Fruit fly (Drosophila melanogaster) whole organism, embryonic: ENCODE measurements around the gene CG5886.
A peak's percentile ranks its signal among the peaks of the same experiment; 100 is the strongest.

Experiments used
- Atf6 ChIP-seq: fragments of 200-800 bp; sonication (Bioruptor generic); IDR thresholded peaks from 2 replicates; pipeline ENCODE4 v1.3.6; 2022; ENCODE audit warnings: missing biosample characterization, missing genetic modification characterization
- Bteb2 ChIP-seq: fragments of 200-800 bp; sonication (Bioruptor generic); optimal IDR thresholded peaks from 2 replicates; lab custom pipeline; 2016; ENCODE audit warnings: missing biosample characterization, missing genetic modification characterization
- CG10267 ChIP-seq: fragments of 200-800 bp; sonication (Bioruptor generic); optimal IDR thresholded peaks from 2 replicates; lab custom pipeline; 2018; ENCODE audit warnings: missing biosample characterization, mild to moderate bottlenecking, missing genetic modification characterization, moderate library complexity
- CG10543 ChIP-seq: fragments of 200-800 bp; sonication (Bioruptor generic); optimal IDR thresholded peaks from 3 replicates; lab custom pipeline; 2017; ENCODE audit warnings: missing biosample characterization, mild to moderate bottlenecking, missing genetic modification characterization, moderate library complexity
- CG11723 ChIP-seq: fragments of 200-800 bp; sonication (Bioruptor generic); optimal IDR thresholded peaks from 2 replicates; lab custom pipeline; 2017; ENCODE audit warnings: missing biosample characterization, mild to moderate bottlenecking, missing genetic modification characterization
- CG12769 ChIP-seq: fragments of 200-800 bp; sonication (Bioruptor generic); optimal IDR thresholded peaks from 2 replicates; lab custom pipeline; 2019; ENCODE audit warnings: missing biosample characterization, mild to moderate bottlenecking, missing genetic modification characterization, moderate library complexity
- CG13287 ChIP-seq: fragments of 200-800 bp; sonication (Bioruptor generic); IDR thresholded peaks from 2 replicates; pipeline ENCODE4 v1.3.6; 2022; ENCODE audit warnings: missing biosample characterization, missing genetic modification characterization; ENCODE audit not compliant: partially characterized antibody
- CG14050 ChIP-seq: fragments of 200-800 bp; sonication (Bioruptor generic); IDR thresholded peaks from 3 replicates; pipeline ENCODE4 v1.3.6; 2022; ENCODE audit warnings: missing biosample characterization, missing genetic modification characterization
- CG17359 ChIP-seq: fragments of 200-800 bp; sonication (Bioruptor generic); optimal IDR thresholded peaks from 3 replicates; lab custom pipeline; 2018; ENCODE audit warnings: missing biosample characterization, mild to moderate bottlenecking, missing genetic modification characterization, moderate library complexity
- CG2129 ChIP-seq: fragments of 200-800 bp; sonication (Bioruptor generic); IDR thresholded peaks from 2 replicates; pipeline ENCODE4 v1.3.6; 2022; ENCODE audit warnings: missing biosample characterization, missing genetic modification characterization; ENCODE audit not compliant: partially characterized antibody
- CG3281 ChIP-seq: fragments of 200-800 bp; sonication (Bioruptor generic); optimal IDR thresholded peaks from 3 replicates; lab custom pipeline; 2017; ENCODE audit warnings: missing biosample characterization, mild to moderate bottlenecking, missing genetic modification characterization
- CG34422 ChIP-seq: fragments of 200-800 bp; sonication (Bioruptor generic); IDR thresholded peaks from 3 replicates; pipeline ENCODE4 v1.3.6; 2022; ENCODE audit warnings: missing biosample characterization, missing genetic modification characterization
- CG6683 ChIP-seq: fragments of 200-800 bp; sonication (Bioruptor generic); optimal IDR thresholded peaks from 2 replicates; lab custom pipeline; 2017; ENCODE audit warnings: missing biosample characterization, mild to moderate bottlenecking, missing genetic modification characterization, missing genetic modification reagents
- CG7786 ChIP-seq: fragments of 200-800 bp; sonication (Bioruptor generic); optimal IDR thresholded peaks from 2 replicates; lab custom pipeline; 2016; ENCODE audit warnings: missing biosample characterization, missing genetic modification characterization
- CG7987 ChIP-seq: fragments of 200-800 bp; sonication (Bioruptor generic); optimal IDR thresholded peaks from 2 replicates; lab custom pipeline; 2018; ENCODE audit warnings: missing biosample characterization, mild to moderate bottlenecking, missing genetic modification characterization, moderate library complexity
- CG9215 ChIP-seq: fragments of 200-800 bp; sonication (Bioruptor generic); IDR thresholded peaks from 2 replicates; pipeline ENCODE4 v1.3.6; 2022; ENCODE audit warnings: missing biosample characterization, missing genetic modification characterization
- CG9437 ChIP-seq: fragments of 200-800 bp; sonication (Bioruptor generic); optimal IDR thresholded peaks from 2 replicates; lab custom pipeline; 2018; ENCODE audit warnings: missing biosample characterization, mild to moderate bottlenecking, missing genetic modification characterization
- D ChIP-seq, 2 experiments: fragments of 200-800 bp in 1 of 2; fragments of >200 bp in 1 of 2; sonication (Bioruptor generic) in 1 of 2; optimal IDR thresholded peaks; 2 replicates in 1 of 2; 3 replicates in 1 of 2; lab custom pipeline; 2017; ENCODE audit warnings: mild to moderate bottlenecking in 1 of 2, missing biosample characterization in 1 of 2, missing genetic modification characterization in 1 of 2, missing genetic modification reagents in 1 of 2
- Deaf1 ChIP-seq: fragments of 200-800 bp; optimal IDR thresholded peaks from 3 replicates; lab custom pipeline; 2019; ENCODE audit warnings: missing biosample characterization, mild to moderate bottlenecking, missing genetic modification characterization, moderate library complexity
- Dip2 ChIP-seq: fragments of 200-800 bp; sonication (Bioruptor generic); IDR thresholded peaks from 2 replicates; pipeline ENCODE4 v1.3.6; 2022; ENCODE audit warnings: missing biosample characterization, missing genetic modification characterization
- Elba2 ChIP-seq: fragments of 200-800 bp; sonication (Bioruptor generic); optimal IDR thresholded peaks from 3 replicates; lab custom pipeline; 2016; ENCODE audit warnings: missing biosample characterization, missing genetic modification characterization
- GATAe ChIP-seq: fragments of 200-800 bp; sonication (Bioruptor generic); conservative IDR thresholded peaks from 2 replicates; pipeline ENCODE4 v1.3.6; 2022; ENCODE audit warnings: missing biosample characterization, missing genetic modification characterization
- H15 ChIP-seq: fragments of 200-800 bp; sonication (Bioruptor generic); IDR thresholded peaks from 3 replicates; pipeline ENCODE4 v1.3.6; 2022; ENCODE audit warnings: missing biosample characterization, missing genetic modification characterization
- Hey ChIP-seq: fragments of 200-800 bp; sonication (Bioruptor generic); optimal IDR thresholded peaks from 3 replicates; lab custom pipeline; 2018; ENCODE audit warnings: missing biosample characterization, mild to moderate bottlenecking, missing genetic modification characterization
- HmgZ ChIP-seq: fragments of 200-800 bp; sonication (Bioruptor generic); optimal IDR thresholded peaks from 2 replicates; lab custom pipeline; 2018; ENCODE audit warnings: missing biosample characterization, mild to moderate bottlenecking, missing genetic modification characterization
- Hmr ChIP-seq: fragments of 200-800 bp; sonication (Bioruptor generic); optimal IDR thresholded peaks from 3 replicates; lab custom pipeline; 2017; ENCODE audit warnings: mild to moderate bottlenecking, missing biosample characterization, missing genetic modification reagents, missing genetic modification characterization
- Lhr ChIP-seq: fragments of 200-800 bp; sonication (Bioruptor generic); optimal IDR thresholded peaks from 3 replicates; lab custom pipeline; 2017; ENCODE audit warnings: mild to moderate bottlenecking, missing biosample characterization, missing genetic modification reagents, missing genetic modification characterization
- Max ChIP-seq: fragments of 200-800 bp; sonication (Bioruptor generic); optimal IDR thresholded peaks from 2 replicates; lab custom pipeline; 2016; ENCODE audit warnings: missing biosample characterization, mild to moderate bottlenecking, missing genetic modification characterization
- Mrtf ChIP-seq: fragments of 200-800 bp; sonication (Bioruptor generic); IDR thresholded peaks from 3 replicates; pipeline ENCODE4 v1.3.6; 2022; ENCODE audit warnings: missing biosample characterization, missing genetic modification characterization
- PHDP ChIP-seq: fragments of 200-800 bp; sonication (Bioruptor generic); optimal IDR thresholded peaks from 3 replicates; lab custom pipeline; 2018; ENCODE audit warnings: missing biosample characterization, mild to moderate bottlenecking, missing genetic modification characterization, moderate library complexity
- Ptx1 ChIP-seq: fragments of 200-800 bp; sonication (Bioruptor generic); IDR thresholded peaks from 2 replicates; pipeline ENCODE4 v1.3.6; 2022; ENCODE audit warnings: missing biosample characterization, missing genetic modification characterization
- Sry-β ChIP-seq: fragments of 200-800 bp; sonication (Bioruptor generic); optimal IDR thresholded peaks from 2 replicates; lab custom pipeline; 2018; ENCODE audit warnings: missing biosample characterization, mild to moderate bottlenecking, missing genetic modification characterization, moderate library complexity
- Taf1 ChIP-seq: fragments of 200-800 bp; sonication (Bioruptor generic); IDR thresholded peaks from 2 replicates; pipeline ENCODE4 v1.3.6; 2022; ENCODE audit warnings: missing biosample characterization, missing genetic modification characterization
- ato ChIP-seq: fragments of 200-800 bp; sonication (Bioruptor generic); IDR thresholded peaks from 2 replicates; pipeline ENCODE4 v1.3.6; 2022; ENCODE audit warnings: missing biosample characterization, missing genetic modification characterization; ENCODE audit not compliant: partially characterized antibody
- bcd ChIP-seq: fragments of 200-800 bp; sonication (Bioruptor generic); optimal IDR thresholded peaks from 2 replicates; lab custom pipeline; 2017; ENCODE audit warnings: missing biosample characterization, mild to moderate bottlenecking, missing genetic modification characterization
- br ChIP-seq: fragments of >200 bp; optimal IDR thresholded peaks from 2 replicates; lab custom pipeline; 2017
- crol ChIP-seq: fragments of 200-800 bp; sonication (Bioruptor generic); IDR thresholded peaks from 2 replicates; pipeline ENCODE4 v1.3.6; 2022; ENCODE audit warnings: missing biosample characterization, missing genetic modification characterization
- dati ChIP-seq: fragments of 200-800 bp; sonication (Bioruptor generic); IDR thresholded peaks from 2 replicates; pipeline ENCODE4 v1.3.6; 2022; ENCODE audit warnings: missing biosample characterization, missing genetic modification characterization
- fd102C ChIP-seq: fragments of 200-800 bp; sonication (Bioruptor generic); optimal IDR thresholded peaks from 2 replicates; lab custom pipeline; 2018; ENCODE audit warnings: missing biosample characterization, mild to moderate bottlenecking, missing genetic modification characterization, moderate library complexity
- hbn ChIP-seq: fragments of 200-800 bp; sonication (Bioruptor generic); IDR thresholded peaks from 2 replicates; pipeline ENCODE4 v1.3.6; 2022; ENCODE audit warnings: missing biosample characterization, missing genetic modification characterization; ENCODE audit not compliant: partially characterized antibody
- mirr ChIP-seq: fragments of 200-800 bp; sonication (Bioruptor generic); optimal IDR thresholded peaks from 3 replicates; lab custom pipeline; 2018; ENCODE audit warnings: missing biosample characterization, mild to moderate bottlenecking, missing genetic modification characterization
- odd ChIP-seq: fragments of 200-800 bp; sonication (Bioruptor generic); optimal IDR thresholded peaks from 2 replicates; lab custom pipeline; 2017; ENCODE audit warnings: missing biosample characterization, mild to moderate bottlenecking, missing genetic modification characterization
- pfk ChIP-seq: fragments of 200-800 bp; sonication (Bioruptor generic); optimal IDR thresholded peaks from 2 replicates; lab custom pipeline; 2018; ENCODE audit warnings: missing biosample characterization, mild to moderate bottlenecking, missing genetic modification characterization, moderate library complexity
- pnt ChIP-seq: fragments of 200-800 bp; sonication (Bioruptor generic); optimal IDR thresholded peaks from 3 replicates; lab custom pipeline; 2016; ENCODE audit warnings: missing biosample characterization, missing genetic modification characterization
- pros ChIP-seq: fragments of 200-800 bp; sonication (Bioruptor generic); optimal IDR thresholded peaks from 3 replicates; lab custom pipeline; 2019; ENCODE audit warnings: missing biosample characterization, mild to moderate bottlenecking, missing genetic modification characterization, moderate library complexity
- pzg ChIP-seq: fragments of 200-800 bp; sonication (Bioruptor generic); optimal IDR thresholded peaks from 3 replicates; lab custom pipeline; 2018; ENCODE audit warnings: missing biosample characterization, mild to moderate bottlenecking, missing genetic modification characterization, moderate library complexity
- trem ChIP-seq: fragments of 200-800 bp; optimal IDR thresholded peaks from 3 replicates; lab custom pipeline; 2019; ENCODE audit warnings: missing biosample characterization, mild to moderate bottlenecking, missing genetic modification characterization, moderate library complexity
- usp ChIP-seq: fragments of >200 bp; optimal IDR thresholded peaks from 2 replicates; lab custom pipeline; 2017; ENCODE audit warnings: missing biosample characterization, missing genetic modification characterization
- vvl ChIP-seq: fragments of 200-800 bp; sonication (Bioruptor generic); IDR thresholded peaks from 2 replicates; pipeline ENCODE4 v1.3.6; 2022; ENCODE audit warnings: missing biosample characterization, missing genetic modification characterization
- yki ChIP-seq: fragments of >200 bp; optimal IDR thresholded peaks from 3 replicates; lab custom pipeline; 2018
- zfh1 ChIP-seq: fragments of 200-800 bp; sonication (Bioruptor generic); IDR thresholded peaks from 3 replicates; pipeline ENCODE4 v1.3.6; 2022; ENCODE audit warnings: missing biosample characterization, missing genetic modification characterization

Gene CG5886

dm6 chr3R:25893272-25893671 is 41.8 kb downstream of the CG5886 start, which contains the start of gene CG5913 (continued):
- no peak for TF ChIP-seq pros (GFP tag; lab: Kevin White, UChicago)
- TF ChIP-seq CG7786 (GFP tag; lab: Kevin White, UChicago), result no peak
- peak; percentile 15 for TF ChIP-seq Max
- no peak for TF ChIP-seq pnt (GFP tag; lab: Kevin White, UChicago)
- peak; percentile 84 for TF ChIP-seq pzg (GFP tag; lab: Kevin White, UChicago)
- no peak for TF ChIP-seq crol
- TF ChIP-seq odd (GFP tag; lab: Kevin White, UChicago), result no peak
- no peak for TF ChIP-seq CG9215 (GFP tag; lab: Robert Waterston, UW)
- no peak for TF ChIP-seq pfk (GFP tag; lab: Kevin White, UChicago)
- TF ChIP-seq CG9437 (GFP tag; lab: Kevin White, UChicago), result no peak
- peak; percentile 72 for TF ChIP-seq Sry-β (GFP tag; lab: Kevin White, UChicago)
- no peak for TF ChIP-seq br (lab: Kevin White, UChicago)
- TF ChIP-seq bcd (GFP tag; lab: Kevin White, UChicago), result no peak
- TF ChIP-seq Deaf1 (tag; lab: Kevin White, UChicago), result no peak
- no peak for TF ChIP-seq Dip2
- TF ChIP-seq Hmr, result peak; percentile 45
- no peak for TF ChIP-seq Mrtf (GFP tag; lab: Robert Waterston, UW)
- TF ChIP-seq CG11723, result no peak
- no peak for TF ChIP-seq Atf6 (GFP tag; lab: Robert Waterston, UW)
- no peak for TF ChIP-seq CG3281 (GFP tag; lab: Kevin White, UChicago)
- TF ChIP-seq Hey (tag; lab: Kevin White, UChicago), result no peak
- TF ChIP-seq hbn, result no peak
- TF ChIP-seq usp (GFP tag; lab: Kevin White, UChicago), result no peak
- no peak for TF ChIP-seq CG14050 (GFP tag; lab: Robert Waterston, UW)
- 0 out of 2 replicates have a peak, but pooled peaks have one; percentile 6 for TF ChIP-seq vvl (GFP tag; lab: Robert Waterston, UW)
- no peak for TF ChIP-seq Bteb2 (GFP tag; lab: Kevin White, UChicago)
- peak; percentile 47 for TF ChIP-seq HmgZ
- no peak for TF ChIP-seq yki (lab: Kevin White, UChicago)
- TF ChIP-seq Ptx1 (GFP tag; lab: Robert Waterston, UW), result no peak
- TF ChIP-seq H15, result no peak
- TF ChIP-seq CG2129 (GFP tag; lab: Robert Waterston, UW), result no peak
- TF ChIP-seq dati (GFP tag; lab: Robert Waterston, UW), result no peak
- no peak for TF ChIP-seq CG12769
- peak; percentile 63; the same call in 1 of the 2 replicates for TF ChIP-seq CG13287 (GFP tag; lab: Robert Waterston, UW)
- no peak for TF ChIP-seq GATAe (GFP tag; lab: Robert Waterston, UW)
- peak; percentile 21 for TF ChIP-seq Elba2 (GFP tag; lab: Kevin White, UChicago)
- no peak for TF ChIP-seq CG7987
- TF ChIP-seq mirr (GFP tag; lab: Kevin White, UChicago), result no peak
- no peak for TF ChIP-seq CG10267 (tag; lab: Kevin White, UChicago)
- no peak for TF ChIP-seq PHDP (tag; lab: Kevin White, UChicago)
- no peak for TF ChIP-seq zfh1 (GFP tag; lab: Robert Waterston, UW)
- TF ChIP-seq trem, result peak; percentile 99
- TF ChIP-seq CG10543 (GFP tag; lab: Kevin White, UChicago), result no peak
- TF ChIP-seq Taf1 (GFP tag; lab: Robert Waterston, UW), result no peak
- no peak for TF ChIP-seq CG6683 (GFP tag; lab: Kevin White, UChicago)
- TF ChIP-seq CG34422 (GFP tag; lab: Robert Waterston, UW), result peak; percentile 21; the same call in 1 of the 3 replicates
- TF ChIP-seq fd102C (GFP tag; lab: Kevin White, UChicago), result no peak
- TF ChIP-seq ato (GFP tag; lab: Robert Waterston, UW), result no peak
- TF ChIP-seq CG17359 (tag; lab: Kevin White, UChicago), result no peak
- peak; percentile 53 for TF ChIP-seq Lhr
- TF ChIP-seq D (optimal IDR thresholded peaks at IDR 0.05; lab: Kevin White, UChicago), result no peak
- no peak for TF ChIP-seq D (GFP tag; optimal IDR thresholded peaks at IDR 0.05; lab: Kevin White, UChicago)
